Fruit fly (Drosophila melanogaster): Measurements from ENCODE around the gene CG9123.

The CG9123 gene

DNA sequence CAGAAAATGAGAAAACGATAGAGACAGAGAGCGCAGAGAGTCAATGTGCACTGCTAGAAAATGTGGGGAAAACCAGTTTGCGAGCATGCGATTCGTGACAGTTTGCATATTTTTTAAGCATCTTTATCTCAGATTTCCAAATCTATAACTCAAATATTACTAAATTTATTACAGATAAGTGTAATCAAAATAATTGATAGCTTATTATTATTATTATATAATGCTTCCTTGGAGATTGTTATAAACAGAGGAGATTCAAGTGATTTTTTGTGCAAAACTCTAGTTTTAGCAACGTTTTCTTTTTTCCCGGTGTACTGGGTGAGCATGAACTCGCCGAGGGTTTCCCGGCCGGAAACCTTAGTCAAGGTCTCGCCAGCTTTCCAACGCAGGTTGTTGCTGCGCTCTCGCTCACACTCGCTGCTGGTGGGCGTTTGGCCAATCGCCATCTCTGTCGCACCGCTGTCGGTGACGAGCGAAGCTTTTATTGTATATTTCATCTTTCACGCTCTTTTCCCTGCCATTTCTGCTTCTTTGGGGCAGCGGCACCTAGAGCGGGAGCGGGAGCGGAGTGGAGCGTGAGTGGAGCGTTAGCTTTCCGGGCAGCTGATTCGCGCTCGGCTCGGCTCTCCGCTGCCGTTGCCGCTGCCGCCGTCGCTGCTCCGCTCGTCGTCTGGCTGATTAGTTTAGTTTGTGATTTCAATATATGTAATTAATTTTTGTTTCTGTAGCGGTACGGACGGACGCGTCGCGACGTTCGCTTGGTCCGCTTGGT lies 43.4 kb downstream of the CG9123 start (continued):
- TF ChIP-seq Spps (tag; optimal IDR thresholded peaks at IDR 0.05) (peak; percentile 89), tll (GFP tag; optimal IDR thresholded peaks at IDR 0.05) (no peak), Six4 (GFP tag; optimal IDR thresholded peaks at IDR 0.05) (peak; percentile 94), pita (GFP tag; optimal IDR thresholded peaks at IDR 0.05) (no peak), Sox102F (GFP tag; optimal IDR thresholded peaks at IDR 0.05) (peak; percentile 98), CG10209 (GFP tag; optimal IDR thresholded peaks at IDR 0.05) (peak; percentile 98), chif (GFP tag; optimal IDR thresholded peaks at IDR 0.05) (peak; percentile 65 to 83), CG32532 (GFP tag; IDR thresholded peaks at IDR 0.05) (peak; percentile 97), CG8290 (GFP tag; optimal IDR thresholded peaks at IDR 0.05) (peak; percentile 82), CG8290 (tag; optimal IDR thresholded peaks at IDR 0.05) (peak; percentile 47 to 60), bowl (GFP tag; IDR thresholded peaks at IDR 0.05) (peak; percentile 85), crol (GFP tag; IDR thresholded peaks at IDR 0.05) (peak; percentile 96), Nf-YB (GFP tag; optimal IDR thresholded peaks at IDR 0.05) (peak; percentile 86), CTCF (GFP tag; optimal IDR thresholded peaks at IDR 0.05) (peak; percentile 66), CG15073 (GFP tag; optimal IDR thresholded peaks at IDR 0.05) (peak; percentile 79), NfI (GFP tag; optimal IDR thresholded peaks at IDR 0.05) (peak; percentile 98), CG1792 (GFP tag; optimal IDR thresholded peaks at IDR 0.05) (peak; percentile 28), toy (GFP tag; IDR thresholded peaks at IDR 0.05) (peak; percentile 94), ATbp (GFP tag; optimal IDR thresholded peaks at IDR 0.05) (peak; percentile 97), CG4282 (GFP tag; optimal IDR thresholded peaks at IDR 0.05) (peak; percentile 47), cato (GFP tag; optimal IDR thresholded peaks at IDR 0.05; ENCODE audit: borderline replicate concordance) (peak; percentile 95), Scr (GFP tag; IDR thresholded peaks at IDR 0.05; ENCODE audit: partially characterized antibody) (no peak), so (GFP tag; IDR thresholded peaks at IDR 0.05) (peak; percentile 97), CG12744 (GFP tag; optimal IDR thresholded peaks at IDR 0.05) (peak; percentile 50), CG31388 (GFP tag; optimal IDR thresholded peaks at IDR 0.05) (peak; percentile 87), CG2116 (GFP tag; optimal IDR thresholded peaks at IDR 0.05) (peak; percentile 77), gt (GFP tag; IDR thresholded peaks at IDR 0.05) (peak; percentile 92), Gsc (GFP tag; IDR thresholded peaks at IDR 0.05) (peak; percentile 95), Dll (GFP tag; IDR thresholded peaks at IDR 0.05; ENCODE audit: partially characterized antibody) (no peak), Camta (GFP tag; optimal IDR thresholded peaks at IDR 0.05) (peak; percentile 80), CG16863 (GFP tag; optimal IDR thresholded peaks at IDR 0.05) (peak; percentile 46), ab (GFP tag; optimal IDR thresholded peaks at IDR 0.05) (peak; percentile 64), vvl (GFP tag; IDR thresholded peaks at IDR 0.05) (peak; percentile 97), CG11247 (GFP tag; IDR thresholded peaks at IDR 0.05) (peak; percentile 94), Oaz (GFP tag; IDR thresholded peaks at IDR 0.05) (peak; percentile 95), sob (GFP tag; IDR thresholded peaks at IDR 0.05) (peak; percentile 97), Rx (GFP tag; IDR thresholded peaks at IDR 0.05) (peak; percentile 95), Deaf1 (tag; optimal IDR thresholded peaks at IDR 0.05) (peak; percentile 79), sd (tag; optimal IDR thresholded peaks at IDR 0.05) (peak; percentile 91), Lim3 (GFP tag; IDR thresholded peaks at IDR 0.05) (peak; percentile 92), CG2129 (GFP tag; IDR thresholded peaks at IDR 0.05; ENCODE audit: partially characterized antibody) (no peak), Fer3 (tag; optimal IDR thresholded peaks at IDR 0.05) (peak; percentile 98), ato (GFP tag; IDR thresholded peaks at IDR 0.05; ENCODE audit: partially characterized antibody) (no peak), Opbp (GFP tag; IDR thresholded peaks at IDR 0.05; ENCODE audit: partially characterized antibody) (no peak), HmgZ (tag; optimal IDR thresholded peaks at IDR 0.05) (peak; percentile 97), bab2 (GFP tag; optimal IDR thresholded peaks at IDR 0.05) (peak; percentile 73), CG3838 (GFP tag; optimal IDR thresholded peaks at IDR 0.05) (peak; percentile 62), C15 (GFP tag; IDR thresholded peaks at IDR 0.05) (peak; percentile 92), CG7556 (GFP tag; optimal IDR thresholded peaks at IDR 0.05) (peak; percentile 99), gce (GFP tag; IDR thresholded peaks at IDR 0.05) (peak; percentile 98)

Data from whole organism, embryonic.